Worm (Caenorhabditis elegans) whole organism, L3 larva: ENCODE data around the gene math-14.
A peak's percentile ranks its signal among the peaks of the same experiment; 100 is the strongest.
"Not testable (repeated sequence)": the region's sequence is repeated elsewhere in the genome, so short reads cannot be mapped to it uniquely, and the experiment has no call there.

Experiments
- R02D3.7 ChIP-seq: fragments of 150-350 bp; optimal IDR thresholded peaks from 2 replicates; lab custom pipeline; 2014; ENCODE audit warnings: missing biosample characterization, missing genetic modification characterization
- ZK546.5 ChIP-seq: sonication (generic microtip); optimal IDR thresholded peaks from 2 replicates; lab custom pipeline; 2017; ENCODE audit warnings: missing biosample characterization, missing genetic modification characterization
- ceh-28 ChIP-seq: fragments of 150-350 bp; optimal IDR thresholded peaks from 2 replicates; lab custom pipeline; 2014; ENCODE audit warnings: missing biosample characterization, missing genetic modification reagents, missing genetic modification characterization
- ceh-82 ChIP-seq: fragments of 150-350 bp; optimal IDR thresholded peaks from 2 replicates; lab custom pipeline; 2014; ENCODE audit warnings: missing biosample characterization, missing genetic modification characterization
- ceh-9 ChIP-seq: sonication (generic microtip); optimal IDR thresholded peaks from 2 replicates; lab custom pipeline; 2018; ENCODE audit warnings: missing biosample characterization, missing genetic modification characterization
- egl-27 ChIP-seq: sonication (generic microtip); optimal IDR thresholded peaks from 4 replicates; lab custom pipeline; 2017; ENCODE audit warnings: missing biosample characterization, missing genetic modification reagents, missing genetic modification characterization
- elt-2 ChIP-seq: sonication (generic microtip); optimal IDR thresholded peaks from 2 replicates; lab custom pipeline; 2016; ENCODE audit warnings: missing genetic modification reagents, mild to moderate bottlenecking, missing genetic modification characterization, missing compliant biosample characterization
- eor-1 ChIP-seq, 2 experiments: fragments of 150-350 bp; optimal IDR thresholded peaks; 2 replicates each; lab custom pipeline; 2014 to 2018; ENCODE audit warnings: missing biosample characterization in 2 of 2, missing genetic modification characterization in 2 of 2
- fkh-10 ChIP-seq: sonication (generic microtip); optimal IDR thresholded peaks from 2 replicates; lab custom pipeline; 2017; ENCODE audit warnings: missing biosample characterization, missing genetic modification reagents, missing genetic modification characterization
- hmg-11 ChIP-seq: sonication (generic microtip); optimal IDR thresholded peaks from 2 replicates; lab custom pipeline; 2016; ENCODE audit warnings: missing genetic modification characterization, missing compliant biosample characterization
- jun-1 ChIP-seq: fragments of 150-350 bp; optimal IDR thresholded peaks from 2 replicates; lab custom pipeline; 2014; ENCODE audit warnings: missing biosample characterization, missing genetic modification reagents, missing genetic modification characterization
- lin-15B ChIP-seq: fragments of 150-350 bp; optimal IDR thresholded peaks from 2 replicates; lab custom pipeline; 2014; ENCODE audit warnings: missing biosample characterization, missing genetic modification characterization
- lin-39 ChIP-seq: fragments of 150-350 bp; optimal IDR thresholded peaks from 2 replicates; lab custom pipeline; 2018; ENCODE audit warnings: missing biosample characterization, missing genetic modification reagents, missing genetic modification characterization
- lsy-12 ChIP-seq: sonication (generic microtip); optimal IDR thresholded peaks from 2 replicates; lab custom pipeline; 2016; ENCODE audit warnings: mild to moderate bottlenecking, missing genetic modification characterization, missing compliant biosample characterization
- mdl-1 ChIP-seq: fragments of 150-350 bp; optimal IDR thresholded peaks from 2 replicates; lab custom pipeline; 2014; ENCODE audit warnings: missing biosample characterization, missing genetic modification characterization
- mml-1 ChIP-seq: fragments of 150-350 bp; sonication (generic microtip); optimal IDR thresholded peaks from 3 replicates; lab custom pipeline; 2014; ENCODE audit warnings: missing biosample characterization, missing genetic modification characterization
- nfya-1 ChIP-seq: sonication (generic microtip); optimal IDR thresholded peaks from 2 replicates; lab custom pipeline; 2017; ENCODE audit warnings: missing genetic modification characterization, mild to moderate bottlenecking, missing compliant biosample characterization, antibody characterized with exemption, moderate library complexity; ENCODE audit not compliant: insufficient read depth
- nhr-11 ChIP-seq: fragments of 150-350 bp; optimal IDR thresholded peaks from 2 replicates; lab custom pipeline; 2014; ENCODE audit warnings: missing biosample characterization, missing genetic modification characterization
- nhr-23 ChIP-seq: fragments of 150-350 bp; optimal IDR thresholded peaks from 2 replicates; lab custom pipeline; 2014; ENCODE audit warnings: missing biosample characterization, missing genetic modification reagents, missing genetic modification characterization
- nhr-28 ChIP-seq: fragments of 150-350 bp; optimal IDR thresholded peaks from 2 replicates; lab custom pipeline; 2014; ENCODE audit warnings: missing biosample characterization, missing genetic modification characterization
- nhr-43 ChIP-seq: sonication (generic microtip); optimal IDR thresholded peaks from 2 replicates; lab custom pipeline; 2016; ENCODE audit warnings: mild to moderate bottlenecking, missing genetic modification characterization, missing compliant biosample characterization; ENCODE audit not compliant: poor library complexity, severe bottlenecking
- nhr-76 ChIP-seq: fragments of 150-350 bp; sonication (generic microtip); optimal IDR thresholded peaks from 5 replicates; lab custom pipeline; 2014; ENCODE audit warnings: missing biosample characterization, missing genetic modification characterization
- nhr-77 ChIP-seq: fragments of 150-350 bp; optimal IDR thresholded peaks from 2 replicates; lab custom pipeline; 2014; ENCODE audit warnings: missing biosample characterization, missing genetic modification characterization
- pha-4 ChIP-seq: fragments of 150-350 bp; optimal IDR thresholded peaks from 2 replicates; lab custom pipeline; 2014; ENCODE audit warnings: missing biosample characterization, missing genetic modification reagents, missing genetic modification characterization
- pqm-1 ChIP-seq: fragments of 150-350 bp; optimal IDR thresholded peaks from 2 replicates; lab custom pipeline; 2017; ENCODE audit warnings: missing biosample characterization, missing genetic modification characterization, inconsistent platforms
- unc-39 ChIP-seq: sonication (generic microtip); optimal IDR thresholded peaks from 4 replicates; lab custom pipeline; 2017; ENCODE audit warnings: missing biosample characterization, missing genetic modification characterization
- ztf-4 ChIP-seq: fragments of 150-350 bp; optimal IDR thresholded peaks from 2 replicates; lab custom pipeline; 2014; ENCODE audit warnings: missing biosample characterization, missing genetic modification characterization

math-14 gene

ce11 chrII:1852503-1852902 is 16.7 kb upstream of the math-14 start, which contains the start of gene C52E2.2:
Gene C52E2.2 (plus strand): TSS chrII:1852803.
- TF ChIP-seq nfya-1 (tag; lab: Kevin White, UChicago) (no peak), mdl-1 (no peak), ceh-28 (tag; lab: Kevin White, UChicago) (no peak), pha-4 (tag; lab: Kevin White, UChicago) (no peak), mml-1 (tag; lab: Kevin White, UChicago) (no peak), unc-39 (tag; lab: Kevin White, UChicago) (no peak), ceh-9 (tag; lab: Kevin White, UChicago) (no peak), lin-39 (tag; lab: Kevin White, UChicago) (no peak), ZK546.5 (no peak), lsy-12 (tag; lab: Kevin White, UChicago) (no peak), lin-15B (tag; lab: Kevin White, UChicago) (no peak), nhr-76 (tag; lab: Kevin White, UChicago) (no peak), nhr-28 (tag; lab: Kevin White, UChicago) (no peak)

- not testable (repeated sequence) for TF ChIP-seq nfya-1, hmg-11, ztf-4 (tag; lab: Kevin White, UChicago)
Observed at ce11 chrII:1854094-1854493, 15.1 kb upstream of the math-14 start, which contains the start of gene fbxb-95. Gene fbxb-95 (plus strand): TSS chrII:1854394.

ce11 chrII:1861285-1861793 is 7.9 kb upstream of the math-14 start, which contains the start of gene C16C4.18:
Gene C16C4.18 (minus strand): TSS chrII:1861335.
- not testable (repeated sequence) for TF ChIP-seq nhr-23, egl-27, nhr-11 (tag; lab: Kevin White, UChicago)

ce11 chrII:1862334-1862733 is 6.9 kb upstream of the math-14 start, which contains the start of gene fbxb-98:
Gene fbxb-98 (plus strand): TSS chrII:1862634.
- not testable (repeated sequence) for TF ChIP-seq eor-1 (tag; optimal IDR thresholded peaks at IDR 0.05; lab: Kevin White, UChicago); R02D3.7 (tag; lab: Kevin White, UChicago); jun-1 (tag; lab: Kevin White, UChicago)

ce11 chrII:1864278-1864677 is 4.9 kb upstream of the math-14 start, which contains the start of gene C16C4.17:
Gene C16C4.17 (plus strand): TSS chrII:1864578.
- no peak for TF ChIP-seq ceh-9 (tag; lab: Kevin White, UChicago)

- TF ChIP-seq lsy-12 (tag; lab: Kevin White, UChicago) (no peak), pqm-1 (peak; percentile 11), elt-2 (tag; lab: Kevin White, UChicago) (peak; percentile 67), fkh-10 (GFP tag; lab: Kevin White, UChicago) (no peak)
Observed at ce11 chrII:1865683-1866431, 3.4 kb upstream of the math-14 start, which contains the start of gene math-15. Gene math-15 (plus strand): TSS chrII:1866381.

ce11 chrII:1870875-1871592 is 1.8 kb downstream of the math-14 start, which contains the start of gene math-10:
Gene math-10 (plus strand): TSS chrII:1871542.
- TF ChIP-seq hmg-11 (tag; lab: Kevin White, UChicago): no peak
- peak; percentile 71 for TF ChIP-seq elt-2 (tag; lab: Kevin White, UChicago)
- TF ChIP-seq nhr-43: no peak
- TF ChIP-seq ceh-82: no peak
- no peak for TF ChIP-seq nhr-77 (tag; lab: Kevin White, UChicago)
